Worm (Caenorhabditis elegans): ENCODE data around the gene C06A6.7.

Gene C06A6.7

DNA sequence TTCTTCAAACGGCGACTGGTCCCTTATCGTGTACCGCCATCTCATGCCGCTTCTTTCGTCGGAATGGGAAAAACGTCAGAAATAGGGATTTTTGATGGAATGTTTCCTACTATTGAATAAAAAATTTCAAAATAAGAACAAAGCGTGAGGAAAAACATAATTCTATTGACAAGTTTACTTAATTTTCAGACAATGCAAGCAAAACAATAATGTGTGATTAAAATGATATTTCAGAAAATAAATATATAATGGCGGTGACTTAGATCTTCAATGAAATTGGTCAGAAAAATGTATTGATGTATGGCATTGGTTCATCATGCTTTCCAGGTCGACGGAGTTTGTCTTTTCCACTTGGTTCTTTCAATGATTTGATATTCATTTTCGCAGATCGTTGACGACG is 43.6 kb downstream of the C06A6.7 start, which contains the start of gene ntp-1:
Gene ntp-1, minus strand, starts transcription at position 101 of the 400 bp plus-strand sequence.
- TF ChIP-seq madf-2 (tag; optimal IDR thresholded peaks at IDR 0.05) (no peak), ztf-16 (tag; optimal IDR thresholded peaks at IDR 0.05) (no peak), hlh-30 (tag; optimal IDR thresholded peaks at IDR 0.05; ENCODE audit: insufficient read depth) (no peak), F13H6.1 (tag; optimal IDR thresholded peaks at IDR 0.05) (no peak), sox-4 (tag; optimal IDR thresholded peaks at IDR 0.05) (no peak), hlh-15 (tag; optimal IDR thresholded peaks at IDR 0.05) (no peak), ama-1 (optimal IDR thresholded peaks at IDR 0.05) (no peak), ceh-2 (tag; optimal IDR thresholded peaks at IDR 0.05) (no peak), ceh-48 (tag; optimal IDR thresholded peaks at IDR 0.05) (no peak), C08G9.2 (tag; optimal IDR thresholded peaks at IDR 0.05) (no peak)

DNA sequence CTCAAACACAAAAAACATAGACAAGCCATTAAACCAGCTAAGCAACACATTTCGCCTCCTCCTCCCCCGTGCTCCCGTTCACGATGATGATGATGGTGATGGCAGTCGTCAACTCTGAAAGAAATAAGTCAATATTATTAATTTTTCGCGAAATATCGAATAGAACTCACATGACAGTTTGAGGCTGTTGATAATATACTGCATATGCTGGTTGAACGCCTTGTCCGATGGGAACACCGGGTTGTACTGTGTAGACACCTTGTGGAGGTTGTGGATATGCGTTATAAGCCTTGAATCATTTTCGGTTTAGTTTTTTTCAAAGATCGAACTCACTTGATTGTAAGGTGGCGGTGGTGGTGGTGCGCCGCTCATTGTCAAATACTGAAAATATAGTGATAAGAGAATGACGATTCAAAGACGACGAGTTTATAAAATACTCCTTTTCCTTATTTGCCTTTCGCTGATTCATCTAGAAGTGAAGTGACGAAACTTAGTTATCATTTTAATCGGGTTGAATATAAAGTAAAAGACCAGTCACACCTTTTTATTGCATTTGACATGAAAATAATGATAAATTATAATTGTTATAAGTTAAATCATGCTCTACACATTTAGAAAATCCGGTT is 46.4 kb downstream of the C06A6.7 start, which contains the start of gene C33H5.13:
Gene C33H5.13, minus strand, starts transcription at position 443 of the 626 bp plus-strand sequence.
- no peak for TF ChIP-seq ceh-18 (tag; optimal IDR thresholded peaks at IDR 0.05)
- TF ChIP-seq sox-4 (tag; optimal IDR thresholded peaks at IDR 0.05), result no peak
- TF ChIP-seq odd-2 (tag; optimal IDR thresholded peaks at IDR 0.05), result no peak
- TF ChIP-seq hlh-8 (tag; optimal IDR thresholded peaks at IDR 0.05), result no peak
- no peak for TF ChIP-seq K02D7.2 (tag; optimal IDR thresholded peaks at IDR 0.05)
- no peak for TF ChIP-seq ceh-2 (tag; optimal IDR thresholded peaks at IDR 0.05)
- no peak for TF ChIP-seq sox-2 (GFP tag; IDR thresholded peaks at IDR 0.05)
- TF ChIP-seq fkh-6 (tag; optimal IDR thresholded peaks at IDR 0.05), result no peak
- no peak for TF ChIP-seq hlh-13 (GFP tag; optimal IDR thresholded peaks at IDR 0.05)
- no peak for TF ChIP-seq elt-4 (tag; optimal IDR thresholded peaks at IDR 0.05)
- TF ChIP-seq lim-6 (tag; optimal IDR thresholded peaks at IDR 0.05), result no peak
- TF ChIP-seq ref-2 (tag; optimal IDR thresholded peaks at IDR 0.05), result no peak
- TF ChIP-seq nhr-11 (tag; optimal IDR thresholded peaks at IDR 0.05), result no peak
- no peak for TF ChIP-seq tbx-7 (tag; optimal IDR thresholded peaks at IDR 0.05)

DNA sequence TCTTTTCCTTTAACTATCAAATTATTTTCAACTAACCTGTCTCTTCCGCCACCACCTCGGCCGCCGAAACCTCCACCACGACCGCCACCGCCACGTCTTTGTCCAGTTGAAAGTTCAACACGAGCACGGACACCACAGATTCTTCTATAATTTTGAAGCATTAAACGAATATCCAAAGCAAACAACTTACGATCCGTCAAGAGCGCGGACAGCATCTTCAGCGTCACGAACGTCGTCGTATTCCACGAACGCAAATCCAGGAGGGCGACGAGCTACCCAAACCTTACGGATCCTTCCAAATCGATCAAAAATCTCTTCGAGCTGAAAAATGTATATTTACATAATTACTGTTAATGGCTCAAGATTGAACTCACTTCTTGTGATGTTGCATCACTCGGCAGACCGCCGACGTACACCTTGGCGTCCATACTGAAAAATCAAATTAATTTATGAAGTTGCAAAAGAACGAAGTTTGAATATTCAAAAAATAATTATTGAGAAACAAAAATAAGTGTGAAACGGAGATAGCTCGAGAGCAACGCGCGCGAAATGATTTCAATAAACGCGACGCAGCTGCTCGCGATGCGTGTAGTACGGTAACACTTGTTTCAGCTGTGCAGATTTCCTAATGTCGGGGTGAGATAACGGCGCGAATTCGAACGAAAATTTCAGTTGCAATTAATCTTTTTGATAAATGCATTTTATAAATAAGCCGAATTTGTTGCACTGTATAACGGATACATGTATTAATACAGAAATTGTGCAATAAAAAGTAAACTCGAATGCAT is 47.3 kb downstream of the C06A6.7 start, which contains the start of gene rsp-6:
Gene rsp-6, minus strand, starts transcription at position 429 of the 788 bp plus-strand sequence.
- peak; percentile 60 for TF ChIP-seq unc-86 (tag; optimal IDR thresholded peaks at IDR 0.05)
- TF ChIP-seq unc-55 (GFP tag; optimal IDR thresholded peaks at IDR 0.05), result peak; percentile 83
- peak; percentile 82 for TF ChIP-seq ceh-31 (tag; optimal IDR thresholded peaks at IDR 0.05)
- TF ChIP-seq unc-42 (tag; optimal IDR thresholded peaks at IDR 0.05), result peak; percentile 88
- no peak for TF ChIP-seq eyg-1 (tag; optimal IDR thresholded peaks at IDR 0.05)
- peak; percentile 25 for TF ChIP-seq hlh-30 (tag; optimal IDR thresholded peaks at IDR 0.05; ENCODE audit: insufficient read depth)
- TF ChIP-seq pha-2 (tag; optimal IDR thresholded peaks at IDR 0.05), result no peak
- peak; percentile 71 for TF ChIP-seq ceh-18 (tag; optimal IDR thresholded peaks at IDR 0.05)
- peak; percentile 53 for TF ChIP-seq ref-2 (tag; optimal IDR thresholded peaks at IDR 0.05)
- TF ChIP-seq pax-1 (tag; optimal IDR thresholded peaks at IDR 0.05), result no peak
- peak; percentile 52 for TF ChIP-seq ceh-14 (tag; optimal IDR thresholded peaks at IDR 0.05)
- TF ChIP-seq elt-2 (tag; optimal IDR thresholded peaks at IDR 0.05), result peak; percentile 73
- peak; percentile 95 for TF ChIP-seq nfya-1 (tag; optimal IDR thresholded peaks at IDR 0.05)
- TF ChIP-seq ceh-48 (tag; optimal IDR thresholded peaks at IDR 0.05), result peak; percentile 9
- TF ChIP-seq ceh-2 (tag; optimal IDR thresholded peaks at IDR 0.05), result no peak
- no peak for TF ChIP-seq ceh-22 (tag; optimal IDR thresholded peaks at IDR 0.05)
- peak; percentile 75 for TF ChIP-seq dve-1 (tag; optimal IDR thresholded peaks at IDR 0.05)
- peak; percentile 79 for TF ChIP-seq tbx-2 (tag; optimal IDR thresholded peaks at IDR 0.05)
- TF ChIP-seq hlh-13 (GFP tag; optimal IDR thresholded peaks at IDR 0.05), result no peak
- no peak for TF ChIP-seq Y22D7AL.16 (tag; optimal IDR thresholded peaks at IDR 0.05)
- peak; percentile 47 for TF ChIP-seq ceh-34 (tag; optimal IDR thresholded peaks at IDR 0.05)

All from whole organism, late embryonic.